Worm (Caenorhabditis elegans): Measurements from ENCODE around the gene npax-3.

npax-3 gene

ce11 chrIV:10851833-10852232 lies 23.9 kb upstream of the npax-3 start, which contains the start of gene T11G6.4:
TSS of gene T11G6.4 (minus strand) at chrIV:10851933.
- TF ChIP-seq mab-5 (tag; optimal IDR thresholded peaks at IDR 0.05) (no peak), nhr-77 (tag; optimal IDR thresholded peaks at IDR 0.05) (no peak), F13H6.1 (tag; optimal IDR thresholded peaks at IDR 0.05) (no peak), zag-1 (tag; optimal IDR thresholded peaks at IDR 0.05) (no peak), fos-1 (tag; optimal IDR thresholded peaks at IDR 0.05) (no peak), unc-55 (GFP tag; optimal IDR thresholded peaks at IDR 0.05) (no peak), C34F6.9 (tag; optimal IDR thresholded peaks at IDR 0.05) (no peak), egl-27 (tag; optimal IDR thresholded peaks at IDR 0.05) (no peak), sma-3 (GFP tag; optimal IDR thresholded peaks at IDR 0.05) (no peak), lsy-2 (tag; optimal IDR thresholded peaks at IDR 0.05) (no peak), ZK546.5 (tag; optimal IDR thresholded peaks at IDR 0.05) (no peak), nhr-12 (tag; optimal IDR thresholded peaks at IDR 0.05) (no peak), alr-1 (tag; optimal IDR thresholded peaks at IDR 0.05) (no peak), ztf-4 (tag; optimal IDR thresholded peaks at IDR 0.05) (no peak), ama-1 (optimal IDR thresholded peaks at IDR 0.05) (no peak), nhr-23 (tag; optimal IDR thresholded peaks at IDR 0.05) (no peak), ztf-11 (tag; optimal IDR thresholded peaks at IDR 0.05) (no peak), elt-3 (tag; optimal IDR thresholded peaks at IDR 0.05) (no peak), nhr-11 (tag; optimal IDR thresholded peaks at IDR 0.05) (no peak)

ce11 chrIV:10851136-10851535 lies 23.2 kb upstream of the npax-3 start:
- TF ChIP-seq C34F6.9 (tag; optimal IDR thresholded peaks at IDR 0.05) (no peak), nhr-12 (tag; optimal IDR thresholded peaks at IDR 0.05) (no peak), mab-5 (tag; optimal IDR thresholded peaks at IDR 0.05) (no peak), skn-1 (tag; optimal IDR thresholded peaks at IDR 0.05) (no peak), R02D3.7 (tag; optimal IDR thresholded peaks at IDR 0.05) (no peak), alr-1 (tag; optimal IDR thresholded peaks at IDR 0.05) (no peak), ztf-11 (tag; optimal IDR thresholded peaks at IDR 0.05) (no peak), crh-2 (tag; optimal IDR thresholded peaks at IDR 0.05) (no peak), ztf-4 (tag; optimal IDR thresholded peaks at IDR 0.05) (no peak), ceh-82 (tag; optimal IDR thresholded peaks at IDR 0.05) (no peak), elt-3 (tag; optimal IDR thresholded peaks at IDR 0.05) (no peak), peb-1 (tag; optimal IDR thresholded peaks at IDR 0.05) (no peak), blmp-1 (tag; optimal IDR thresholded peaks at IDR 0.05; ENCODE audit: insufficient read depth) (no peak), ZK546.5 (tag; optimal IDR thresholded peaks at IDR 0.05) (no peak), nhr-77 (tag; optimal IDR thresholded peaks at IDR 0.05) (no peak), lsy-2 (tag; optimal IDR thresholded peaks at IDR 0.05) (no peak), nhr-23 (tag; optimal IDR thresholded peaks at IDR 0.05) (no peak), ceh-16 (tag; optimal IDR thresholded peaks at IDR 0.05) (no peak), unc-39 (tag; optimal IDR thresholded peaks at IDR 0.05) (no peak), gmeb-1 (tag; optimal IDR thresholded peaks at IDR 0.05) (no peak)

ce11 chrIV:10842705-10843364 lies 14.9 kb upstream of the npax-3 start, which contains the start of gene T11G6.5:
TSS of gene T11G6.5 (minus strand) at chrIV:10842755.
- TF ChIP-seq ztf-4 (tag; optimal IDR thresholded peaks at IDR 0.05) (no peak), mab-5 (tag; optimal IDR thresholded peaks at IDR 0.05) (no peak), sem-4 (tag; optimal IDR thresholded peaks at IDR 0.05) (no peak), blmp-1 (tag; optimal IDR thresholded peaks at IDR 0.05; ENCODE audit: insufficient read depth) (no peak), unc-55 (GFP tag; optimal IDR thresholded peaks at IDR 0.05) (peak; percentile 41), ztf-1 (GFP tag; conservative IDR thresholded peaks at IDR 0.05) (no peak), aly-2 (tag; optimal IDR thresholded peaks at IDR 0.05) (no peak), gmeb-1 (tag; optimal IDR thresholded peaks at IDR 0.05) (no peak), sma-9 (GFP tag; optimal IDR thresholded peaks at IDR 0.05) (no peak), sma-9 (tag; optimal IDR thresholded peaks at IDR 0.05) (no peak), nhr-11 (tag; optimal IDR thresholded peaks at IDR 0.05) (no peak), ceh-16 (tag; optimal IDR thresholded peaks at IDR 0.05) (no peak), ztf-11 (tag; optimal IDR thresholded peaks at IDR 0.05) (no peak), elt-1 (tag; optimal IDR thresholded peaks at IDR 0.05) (no peak), alr-1 (tag; optimal IDR thresholded peaks at IDR 0.05) (no peak), unc-39 (tag; optimal IDR thresholded peaks at IDR 0.05) (no peak), lin-39 (tag; optimal IDR thresholded peaks at IDR 0.05) (no peak), nhr-6 (tag; optimal IDR thresholded peaks at IDR 0.05) (no peak), peb-1 (tag; optimal IDR thresholded peaks at IDR 0.05) (no peak), lin-11 (tag; optimal IDR thresholded peaks at IDR 0.05) (no peak), Y55F3AM.14 (GFP tag; optimal IDR thresholded peaks at IDR 0.05) (no peak), ama-1 (optimal IDR thresholded peaks at IDR 0.05) (no peak), nhr-23 (tag; optimal IDR thresholded peaks at IDR 0.05) (no peak), F13H6.1 (tag; optimal IDR thresholded peaks at IDR 0.05) (peak; percentile 7), fos-1 (tag; optimal IDR thresholded peaks at IDR 0.05) (no peak), zag-1 (tag; optimal IDR thresholded peaks at IDR 0.05) (no peak), nhr-12 (tag; optimal IDR thresholded peaks at IDR 0.05) (no peak), lin-13 (GFP tag; optimal IDR thresholded peaks at IDR 0.05) (peak; percentile 26), nhr-129 (tag; optimal IDR thresholded peaks at IDR 0.05) (peak; percentile 19), elt-3 (tag; optimal IDR thresholded peaks at IDR 0.05) (no peak), nhr-10 (tag; optimal IDR thresholded peaks at IDR 0.05) (no peak), lsy-2 (tag; optimal IDR thresholded peaks at IDR 0.05) (peak; percentile 76 to 95), nhr-25 (tag; optimal IDR thresholded peaks at IDR 0.05) (no peak), dmd-4 (tag; optimal IDR thresholded peaks at IDR 0.05) (no peak), nhr-77 (tag; optimal IDR thresholded peaks at IDR 0.05) (no peak), egl-27 (tag; optimal IDR thresholded peaks at IDR 0.05) (no peak), ZK546.5 (tag; optimal IDR thresholded peaks at IDR 0.05) (no peak), unc-62 (GFP tag; optimal IDR thresholded peaks at IDR 0.05) (no peak), snpc-4 (tag; optimal IDR thresholded peaks at IDR 0.05) (no peak), R02D3.7 (tag; optimal IDR thresholded peaks at IDR 0.05) (no peak), C34F6.9 (tag; optimal IDR thresholded peaks at IDR 0.05) (peak; percentile 48)

Data from whole organism, L2 larva.